Worm (Caenorhabditis elegans): ENCODE measurements around the gene ocr-3.
A peak's percentile ranks its signal among the peaks of the same experiment; 100 is the strongest.

The ocr-3 gene

DNA sequence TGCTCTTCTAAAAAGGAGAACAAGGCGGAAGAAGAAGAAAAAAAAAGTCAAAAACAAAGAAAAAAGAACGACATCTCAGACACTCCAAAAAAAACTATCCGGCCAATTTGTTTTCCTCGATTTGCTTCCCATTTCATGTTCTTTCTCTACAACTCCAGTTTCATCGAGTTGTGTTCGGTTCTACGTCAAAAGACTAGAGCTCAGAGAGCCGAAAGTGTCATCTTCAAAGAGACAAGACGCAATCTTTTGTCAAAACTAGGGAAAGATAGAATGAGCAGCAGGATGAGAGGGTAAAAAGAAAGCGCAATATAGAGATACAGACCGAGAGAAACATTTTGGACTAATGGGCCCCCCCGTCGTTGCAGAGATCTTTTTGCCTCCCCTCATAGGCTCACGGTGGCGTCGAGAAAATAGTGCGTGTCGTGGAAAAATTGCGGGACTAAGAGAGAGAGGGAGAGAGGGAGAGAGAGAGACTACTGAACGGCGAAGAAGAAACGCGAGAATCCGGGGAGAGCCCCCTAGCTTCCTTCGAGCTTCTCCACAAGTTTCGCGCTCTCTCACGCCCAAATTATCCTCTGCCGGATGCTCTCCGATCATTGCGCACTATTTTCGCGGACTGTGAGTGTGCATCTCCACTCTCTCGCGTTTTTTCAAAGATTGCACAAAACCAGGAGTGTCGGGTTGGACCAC, 20.6 kb downstream of the ocr-3 start (continued):
- no peak for TF ChIP-seq elt-4 (tag; optimal IDR thresholded peaks at IDR 0.05)
- peak; percentile 8 for TF ChIP-seq lim-6 (tag; optimal IDR thresholded peaks at IDR 0.05)
- TF ChIP-seq ceh-22 (tag; optimal IDR thresholded peaks at IDR 0.05): no peak
- no peak for TF ChIP-seq pax-1 (tag; optimal IDR thresholded peaks at IDR 0.05)
- TF ChIP-seq nhr-232 (tag; optimal IDR thresholded peaks at IDR 0.05): no peak
- TF ChIP-seq rnt-1 (tag; optimal IDR thresholded peaks at IDR 0.05): peak; percentile 62
- TF ChIP-seq ceh-48 (tag; optimal IDR thresholded peaks at IDR 0.05): no peak
- no peak for TF ChIP-seq ahr-1 (tag; optimal IDR thresholded peaks at IDR 0.05)
- TF ChIP-seq elt-2 (tag; optimal IDR thresholded peaks at IDR 0.05): no peak
- TF ChIP-seq sdc-2 (tag; optimal IDR thresholded peaks at IDR 0.05): peak; percentile 63
- no peak for TF ChIP-seq Y22D7AL.16 (tag; optimal IDR thresholded peaks at IDR 0.05)
- no peak for TF ChIP-seq K09A11.1 (tag; optimal IDR thresholded peaks at IDR 0.05; ENCODE audit: insufficient read depth)
- no peak for TF ChIP-seq che-1 (tag; optimal IDR thresholded peaks at IDR 0.05)
- no peak for TF ChIP-seq dmd-4 (tag; optimal IDR thresholded peaks at IDR 0.05; ENCODE audit: borderline replicate concordance)
- no peak for TF ChIP-seq mec-3 (tag; optimal IDR thresholded peaks at IDR 0.05; ENCODE audit: borderline replicate concordance)
- no peak for TF ChIP-seq fkh-6 (tag; optimal IDR thresholded peaks at IDR 0.05)
- TF ChIP-seq pros-1 (tag; optimal IDR thresholded peaks at IDR 0.05): no peak
- TF ChIP-seq ztf-16 (tag; optimal IDR thresholded peaks at IDR 0.05): no peak
- TF ChIP-seq nhr-11 (tag; optimal IDR thresholded peaks at IDR 0.05): no peak
- no peak for TF ChIP-seq sox-4 (tag; optimal IDR thresholded peaks at IDR 0.05)
- TF ChIP-seq hlh-8 (tag; optimal IDR thresholded peaks at IDR 0.05): peak; percentile 22
- TF ChIP-seq ceh-6 (GFP tag; optimal IDR thresholded peaks at IDR 0.05): no peak
- TF ChIP-seq ttx-3 (tag; optimal IDR thresholded peaks at IDR 0.05): no peak
- no peak for TF ChIP-seq fax-1 (tag; optimal IDR thresholded peaks at IDR 0.05)
- TF ChIP-seq pha-2 (tag; optimal IDR thresholded peaks at IDR 0.05): no peak
- no peak for TF ChIP-seq ceh-45 (GFP tag; IDR thresholded peaks at IDR 0.05)
- TF ChIP-seq tbx-7 (tag; optimal IDR thresholded peaks at IDR 0.05): no peak
- no peak for TF ChIP-seq unc-3 (GFP tag; conservative IDR thresholded peaks at IDR 0.05)
- peak; percentile 30 for TF ChIP-seq unc-3 (tag; optimal IDR thresholded peaks at IDR 0.05)
- no peak for TF ChIP-seq fkh-10 (GFP tag; optimal IDR thresholded peaks at IDR 0.05)
- peak; percentile 94 for TF ChIP-seq ceh-18 (tag; optimal IDR thresholded peaks at IDR 0.05)
- no peak for TF ChIP-seq pqm-1 (tag; optimal IDR thresholded peaks at IDR 0.05)
- no peak for TF ChIP-seq dve-1 (tag; optimal IDR thresholded peaks at IDR 0.05)
- TF ChIP-seq ets-4 (tag; optimal IDR thresholded peaks at IDR 0.05): no peak
- TF ChIP-seq ama-1 (optimal IDR thresholded peaks at IDR 0.05): no peak
- TF ChIP-seq hlh-6 (tag; optimal IDR thresholded peaks at IDR 0.05): no peak

DNA sequence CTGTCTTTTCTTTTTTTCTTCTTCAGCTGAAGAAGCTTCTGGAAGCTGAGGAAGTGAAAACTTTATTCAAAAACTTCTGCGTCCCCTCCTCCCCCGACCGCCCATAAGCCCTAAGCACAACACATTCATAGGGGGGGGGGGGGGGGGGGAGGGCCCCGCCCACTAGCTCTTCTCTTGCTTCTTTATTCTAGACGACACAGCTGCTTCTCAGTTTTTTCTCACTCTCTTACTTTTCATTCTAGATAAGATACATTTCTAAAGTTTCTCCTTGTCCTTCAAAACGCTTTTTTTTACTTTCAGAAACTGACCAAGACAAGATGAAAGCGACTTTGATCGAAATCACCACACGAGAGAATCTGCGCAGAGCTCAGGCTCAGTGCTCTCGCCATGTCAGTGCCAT, 21.3 kb downstream of the ocr-3 start, which contains the start of gene T10B10.4:
T10B10.4 (plus strand) TSS at position 301 of the 400 bp plus-strand sequence.
- TF ChIP-seq nfya-1 (tag; optimal IDR thresholded peaks at IDR 0.05) (no peak), rnt-1 (tag; optimal IDR thresholded peaks at IDR 0.05) (no peak), lin-11 (tag; optimal IDR thresholded peaks at IDR 0.05) (no peak), sox-4 (tag; optimal IDR thresholded peaks at IDR 0.05) (no peak), lim-6 (tag; optimal IDR thresholded peaks at IDR 0.05) (no peak), fkh-6 (tag; optimal IDR thresholded peaks at IDR 0.05) (no peak), hlh-6 (tag; optimal IDR thresholded peaks at IDR 0.05) (no peak), gmeb-2 (tag; optimal IDR thresholded peaks at IDR 0.05) (no peak), pax-1 (tag; optimal IDR thresholded peaks at IDR 0.05) (no peak), T23F11.4 (GFP tag; optimal IDR thresholded peaks at IDR 0.05) (no peak)

DNA sequence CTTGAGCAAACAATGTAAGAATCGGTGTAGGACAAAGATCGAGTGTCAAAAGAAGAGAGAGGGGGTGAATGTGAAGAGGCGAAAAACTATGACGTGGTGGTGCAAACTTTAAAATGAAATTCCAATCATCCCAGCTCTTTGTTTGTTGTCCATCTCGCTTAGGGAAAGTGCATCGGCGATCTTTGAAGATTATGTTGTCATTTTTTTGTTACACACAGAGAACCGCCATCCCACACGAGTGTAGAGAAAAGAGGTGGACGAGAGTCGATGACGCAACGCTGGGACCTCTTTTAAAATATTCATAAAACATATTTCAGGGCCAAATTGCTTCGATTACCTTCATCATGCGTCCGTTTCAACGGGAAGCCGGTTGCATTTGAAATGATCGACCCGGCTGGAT, 22.8 kb downstream of the ocr-3 start:
- TF ChIP-seq C38D4.7 (GFP tag; optimal IDR thresholded peaks at IDR 0.05): no peak
- TF ChIP-seq K09A11.1 (tag; optimal IDR thresholded peaks at IDR 0.05; ENCODE audit: insufficient read depth): no peak
- no peak for TF ChIP-seq pha-4 (tag; optimal IDR thresholded peaks at IDR 0.05)
- TF ChIP-seq unc-86 (tag; optimal IDR thresholded peaks at IDR 0.05): no peak
- no peak for TF ChIP-seq pqm-1 (tag; optimal IDR thresholded peaks at IDR 0.05)
- TF ChIP-seq hlh-15 (tag; optimal IDR thresholded peaks at IDR 0.05): no peak
- TF ChIP-seq pat-9 (tag; optimal IDR thresholded peaks at IDR 0.05): no peak
- TF ChIP-seq unc-3 (GFP tag; conservative IDR thresholded peaks at IDR 0.05): no peak
- no peak for TF ChIP-seq unc-3 (tag; optimal IDR thresholded peaks at IDR 0.05)
- TF ChIP-seq nhr-232 (tag; optimal IDR thresholded peaks at IDR 0.05): no peak
- no peak for TF ChIP-seq syd-9 (tag; optimal IDR thresholded peaks at IDR 0.05)
